Worm (Caenorhabditis elegans) whole organism, L4 larva: ENCODE measurements around the gene srw-33.

Experiments used
- F37D6.2 ChIP-seq: sonication (generic microtip); optimal IDR thresholded peaks from 2 replicates; lab custom pipeline; 2016; ENCODE audit warnings: mild to moderate bottlenecking, missing genetic modification characterization, missing compliant biosample characterization
- T26A8.4 ChIP-seq: fragments of 200-800 bp; sonication (Bioruptor generic); IDR thresholded peaks from 2 replicates; pipeline ENCODE4 v1.3.6; 2022; ENCODE audit warnings: missing genetic modification characterization, missing compliant biosample characterization
- Y75B8A.6 ChIP-seq: fragments of 200-800 bp; sonication (Bioruptor generic); IDR thresholded peaks from 2 replicates; pipeline ENCODE4 v1.3.6; 2022; ENCODE audit warnings: missing genetic modification reagents, missing genetic modification characterization, missing compliant biosample characterization
- ZK337.2 ChIP-seq: fragments of 200-800 bp; sonication (Bioruptor generic); IDR thresholded peaks from 2 replicates; pipeline ENCODE4 v1.3.6; 2022; ENCODE audit warnings: missing genetic modification reagents, missing genetic modification characterization, missing compliant biosample characterization
- aha-1 ChIP-seq: fragments of 150-350 bp; peaks from one replicate; lab custom pipeline; 2014; ENCODE audit warnings: missing biosample characterization, missing genetic modification characterization
- ama-1 ChIP-seq: fragments of 150-350 bp; optimal IDR thresholded peaks from 2 replicates; lab custom pipeline; 2014; ENCODE audit warnings: inconsistent platforms, mixed read lengths
- ceh-20 ChIP-seq: fragments of 200-800 bp; sonication (Bioruptor generic); IDR thresholded peaks from 2 replicates; pipeline ENCODE4 v1.3.6; 2022; ENCODE audit warnings: missing genetic modification reagents, missing genetic modification characterization, missing compliant biosample characterization
- ceh-32 ChIP-seq: sonication (generic microtip); optimal IDR thresholded peaks from 2 replicates; lab custom pipeline; 2016; ENCODE audit warnings: mild to moderate bottlenecking, missing genetic modification characterization, missing compliant biosample characterization; ENCODE audit not compliant: poor library complexity
- ces-1 ChIP-seq: fragments of 150-350 bp; sonication (generic microtip); optimal IDR thresholded peaks from 4 replicates; lab custom pipeline; 2014; ENCODE audit warnings: missing biosample characterization, missing genetic modification reagents, missing genetic modification characterization
- daf-16 ChIP-seq, 3 experiments: sonication (generic microtip); optimal IDR thresholded peaks; 2 replicates each; lab custom pipeline; 2016 to 2017; ENCODE audit warnings: missing genetic modification characterization in 3 of 3, missing genetic modification reagents in 3 of 3, mild to moderate bottlenecking in 2 of 3, missing compliant biosample characterization in 2 of 3, missing biosample characterization in 1 of 3, moderate library complexity in 1 of 3
- fkh-10 ChIP-seq: fragments of 150-350 bp; optimal IDR thresholded peaks from 2 replicates; lab custom pipeline; 2014; ENCODE audit warnings: missing biosample characterization, missing genetic modification reagents, missing genetic modification characterization
- fos-1 ChIP-seq: fragments of 150-350 bp; optimal IDR thresholded peaks from 2 replicates; lab custom pipeline; 2014; ENCODE audit warnings: missing biosample characterization, missing genetic modification characterization
- gei-8 ChIP-seq: fragments of 200-800 bp; sonication (Bioruptor generic); optimal IDR thresholded peaks from 2 replicates; lab custom pipeline; 2018; ENCODE audit warnings: mild to moderate bottlenecking, missing genetic modification characterization, missing compliant biosample characterization
- hif-1 ChIP-seq, 2 experiments: sonication (generic microtip); optimal IDR thresholded peaks; 2 replicates each; lab custom pipeline; 2016 to 2017; ENCODE audit warnings: missing compliant biosample characterization in 2 of 2, missing genetic modification characterization in 2 of 2, missing genetic modification reagents in 2 of 2, missing genotype in 2 of 2, mild to moderate bottlenecking in 1 of 2
- hlh-30 ChIP-seq: sonication (generic microtip); optimal IDR thresholded peaks from 2 replicates; lab custom pipeline; 2017; ENCODE audit warnings: antibody characterized with exemption, mild to moderate bottlenecking, missing genetic modification characterization, missing compliant biosample characterization; ENCODE audit not compliant: insufficient read depth
- jun-1 ChIP-seq: fragments of 150-350 bp; optimal IDR thresholded peaks from 2 replicates; lab custom pipeline; 2014; ENCODE audit warnings: missing biosample characterization, missing genetic modification reagents, missing genetic modification characterization
- lim-7 ChIP-seq: fragments of 200-800 bp; sonication (Bioruptor generic); IDR thresholded peaks from 2 replicates; pipeline ENCODE4 v1.3.6; 2022; ENCODE audit warnings: missing genetic modification characterization, missing compliant biosample characterization
- mep-1 ChIP-seq: fragments of 150-350 bp; sonication (generic microtip); optimal IDR thresholded peaks from 3 replicates; lab custom pipeline; 2014; ENCODE audit warnings: missing biosample characterization, missing genetic modification characterization
- mxl-2 ChIP-seq: fragments of 200-800 bp; sonication (Bioruptor generic); conservative IDR thresholded peaks from 2 replicates; pipeline ENCODE4 v1.3.6; 2022; ENCODE audit warnings: missing genetic modification reagents, missing genetic modification characterization, missing compliant biosample characterization
- nhr-10 ChIP-seq: fragments of 150-350 bp; optimal IDR thresholded peaks from 2 replicates; lab custom pipeline; 2014; ENCODE audit warnings: missing biosample characterization, missing genetic modification characterization
- nhr-102 ChIP-seq: sonication (generic microtip); optimal IDR thresholded peaks from 2 replicates; lab custom pipeline; 2016; ENCODE audit warnings: mild to moderate bottlenecking, missing genetic modification characterization, moderate library complexity, missing compliant biosample characterization
- nhr-28 ChIP-seq: fragments of 150-350 bp; optimal IDR thresholded peaks from 2 replicates; lab custom pipeline; 2014; ENCODE audit warnings: missing biosample characterization, missing genetic modification characterization
- nhr-42 ChIP-seq: fragments of 200-800 bp; sonication (Bioruptor generic); IDR thresholded peaks from 2 replicates; pipeline ENCODE4 v1.3.6; 2022; ENCODE audit warnings: missing genetic modification characterization, missing compliant biosample characterization
- pha-4 ChIP-seq, 2 experiments: fragments of 150-350 bp in 1 of 2; fragments of 200-800 bp in 1 of 2; sonication (Bioruptor generic) in 1 of 2; IDR thresholded peaks in 1 of 2; optimal IDR thresholded peaks in 1 of 2; 2 replicates each; pipeline versions ENCODE4 v1.3.6 to Lab custom; 2014 to 2022; ENCODE audit warnings: missing genetic modification characterization in 2 of 2, missing genetic modification reagents in 2 of 2, missing biosample characterization in 1 of 2, missing compliant biosample characterization in 1 of 2
- php-3 ChIP-seq: fragments of 200-800 bp; sonication (Bioruptor generic); IDR thresholded peaks from 2 replicates; pipeline ENCODE4 v1.3.6; 2022; ENCODE audit warnings: missing genetic modification reagents, missing genetic modification characterization, missing compliant biosample characterization
- pqm-1 ChIP-seq: sonication (generic microtip); optimal IDR thresholded peaks from 2 replicates; lab custom pipeline; 2017; ENCODE audit warnings: missing biosample characterization, missing genetic modification characterization
- snpc-4 ChIP-seq: fragments of 150-350 bp; optimal IDR thresholded peaks from 2 replicates; lab custom pipeline; 2014; ENCODE audit warnings: missing biosample characterization, missing genetic modification characterization
- spr-1 ChIP-seq: sonication (generic microtip); optimal IDR thresholded peaks from 2 replicates; lab custom pipeline; 2016; ENCODE audit warnings: mild to moderate bottlenecking, missing genetic modification characterization, missing compliant biosample characterization
- tag-97 ChIP-seq: fragments of 200-800 bp; sonication (Bioruptor generic); IDR thresholded peaks from 2 replicates; pipeline ENCODE4 v1.3.6; 2022; ENCODE audit warnings: missing genetic modification characterization, missing compliant biosample characterization
- unc-130 ChIP-seq: sonication (generic microtip); optimal IDR thresholded peaks from 2 replicates; lab custom pipeline; 2016; ENCODE audit warnings: missing genetic modification reagents, missing genetic modification characterization, missing compliant biosample characterization
- unc-62 ChIP-seq, 3 experiments: fragments of 150-350 bp in 1 of 3; sonication (generic microtip); optimal IDR thresholded peaks in 2 of 3; peaks in 1 of 3; 1 replicate in 1 of 3; 2 replicates in 2 of 3; lab custom pipeline; 2014 to 2017; ENCODE audit warnings: missing biosample characterization in 3 of 3, missing genetic modification characterization in 3 of 3, missing genetic modification reagents in 3 of 3, missing genotype in 1 of 3

The srw-33 gene

DNA sequence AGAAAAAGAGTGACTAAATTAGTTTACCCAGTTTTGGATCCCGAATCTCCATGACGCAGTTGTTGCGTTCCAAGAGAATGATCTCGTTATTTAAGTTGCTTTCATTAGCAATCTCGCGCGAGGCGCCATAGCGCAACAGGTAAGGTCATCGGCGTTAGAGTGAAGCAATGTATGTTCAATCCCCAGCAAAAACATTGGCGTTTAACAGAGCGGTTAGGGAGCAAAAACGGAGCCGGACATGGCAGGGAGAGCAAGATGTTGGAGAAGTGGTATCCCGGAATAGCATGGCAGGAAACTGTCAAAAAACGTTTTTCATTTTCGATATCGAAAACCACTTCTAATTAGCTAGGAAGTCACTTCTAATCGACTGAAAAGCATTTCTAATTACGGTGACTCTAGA lies 3.0 kb upstream of the srw-33 start (continued):
- TF ChIP-seq php-3 (GFP tag; lab: Robert Waterston, UW) (0 out of 2 replicates have a peak, but pooled peaks have one; percentile 41), lim-7 (GFP tag; lab: Robert Waterston, UW) (peak; percentile 77)

ce11 chrV:15448865-15449264 lies 2.5 kb downstream of the srw-33 start, which contains the start of gene T26H5.14:
T26H5.14 (plus strand) TSS chrV:15449165.
- TF ChIP-seq nhr-10 (tag; lab: Kevin White, UChicago), result no peak

ce11 chrV:15448408-15448807 lies 2.9 kb downstream of the srw-33 start, which contains the start of gene T26H5.4:
T26H5.4 (minus strand) TSS chrV:15448701.
- TF ChIP-seq tag-97 (no peak), snpc-4 (tag; lab: Kevin White, UChicago) (no peak), unc-130 (no peak), spr-1 (tag; lab: Kevin White, UChicago) (no peak), ceh-32 (tag; lab: Kevin White, UChicago) (no peak), daf-16 (GFP tag; optimal IDR thresholded peaks at IDR 0.05; lab: Kevin White, UChicago) (no peak), daf-16 (tag; optimal IDR thresholded peaks at IDR 0.05; lab: Kevin White, UChicago) (peak; percentile 37), pqm-1 (peak; percentile 21), fkh-10 (GFP tag; lab: Kevin White, UChicago) (no peak), nhr-28 (tag; lab: Kevin White, UChicago) (peak; percentile 18), mep-1 (tag; lab: Kevin White, UChicago) (no peak), php-3 (GFP tag; lab: Robert Waterston, UW) (peak; percentile 69; the same call in 1 of the 2 replicates), ces-1 (GFP tag; lab: Kevin White, UChicago) (no peak), Y75B8A.6 (no peak), aha-1 (tag; lab: Kevin White, UChicago) (no peak), fos-1 (tag; lab: Kevin White, UChicago) (no peak)

ce11 chrV:15445437-15445836 lies 5.9 kb downstream of the srw-33 start, which contains the start of gene srh-239:
srh-239 (plus strand) TSS chrV:15445737.
- TF ChIP-seq hif-1 (tag; optimal IDR thresholded peaks at IDR 0.05; lab: Kevin White, UChicago), result no peak
- no peak for TF ChIP-seq ceh-20 (GFP tag; lab: Robert Waterston, UW)
- TF ChIP-seq pha-4 (GFP tag; IDR thresholded peaks at IDR 0.05; lab: Robert Waterston, UW), result no peak
- no peak for TF ChIP-seq pha-4 (tag; optimal IDR thresholded peaks at IDR 0.05; lab: Kevin White, UChicago)
- TF ChIP-seq jun-1 (tag; lab: Kevin White, UChicago), result no peak
- no peak for TF ChIP-seq hlh-30 (tag; lab: Kevin White, UChicago)
- no peak for TF ChIP-seq nhr-102 (tag; lab: Kevin White, UChicago)
- no peak for TF ChIP-seq nhr-42
- no peak for TF ChIP-seq gei-8 (GFP tag; lab: Kevin White, UChicago)

- no peak for TF ChIP-seq daf-16 (GFP tag; optimal IDR thresholded peaks at IDR 0.05; lab: Kevin White, UChicago)
- TF ChIP-seq daf-16 (tag; optimal IDR thresholded peaks at IDR 0.05; lab: Kevin White, UChicago), result peak; percentile 39
- no peak for TF ChIP-seq gei-8 (GFP tag; lab: Kevin White, UChicago)
- no peak for TF ChIP-seq mep-1 (tag; lab: Kevin White, UChicago)
- TF ChIP-seq pqm-1, result peak; percentile 12
- no peak for TF ChIP-seq ZK337.2 (GFP tag; lab: Robert Waterston, UW)
- TF ChIP-seq T26A8.4 (GFP tag; lab: Robert Waterston, UW), result no peak
- TF ChIP-seq ama-1 (lab: Kevin White, UChicago), result no peak
- no peak for TF ChIP-seq mxl-2 (GFP tag; lab: Robert Waterston, UW)
- no peak for TF ChIP-seq F37D6.2
- peak; percentile 45 for TF ChIP-seq nhr-28 (tag; lab: Kevin White, UChicago)
- peak in 1 of 2 experiments; percentile 92 for TF ChIP-seq unc-62 (GFP tag; optimal IDR thresholded peaks at IDR 0.05 in 1 of 2; lab: Kevin White, UChicago)
- no peak for TF ChIP-seq unc-62 (tag; optimal IDR thresholded peaks at IDR 0.05; lab: Kevin White, UChicago)
Observed at ce11 chrV:15444615-15445014, 6.7 kb downstream of the srw-33 start, which contains the start of gene T26H5.9. T26H5.9 (plus strand) TSS chrV:15444916.
